Fruit fly (Drosophila melanogaster) whole organism, embryonic: ENCODE measurements around the gene Neu2.

Experiments
- Adf1 ChIP-seq: fragments of 200-800 bp; sonication (Bioruptor generic); IDR thresholded peaks from 2 replicates; pipeline ENCODE4 v1.3.6; 2022; ENCODE audit warnings: missing biosample characterization, missing genetic modification characterization
- Antp ChIP-seq: fragments of 200-800 bp; sonication (Bioruptor generic); optimal IDR thresholded peaks from 3 replicates; lab custom pipeline; 2016; ENCODE audit warnings: missing biosample characterization, missing genetic modification characterization
- Atf3 ChIP-seq: fragments of 200-800 bp; sonication (Bioruptor generic); optimal IDR thresholded peaks from 3 replicates; lab custom pipeline; 2016; ENCODE audit warnings: missing biosample characterization, missing genetic modification characterization
- B-H2 ChIP-seq: fragments of 200-800 bp; sonication (Bioruptor generic); optimal IDR thresholded peaks from 2 replicates; lab custom pipeline; 2018; ENCODE audit warnings: missing biosample characterization, mild to moderate bottlenecking, missing genetic modification characterization
- CG10267 ChIP-seq: fragments of 200-800 bp; sonication (Bioruptor generic); optimal IDR thresholded peaks from 2 replicates; lab custom pipeline; 2018; ENCODE audit warnings: missing biosample characterization, mild to moderate bottlenecking, missing genetic modification characterization, moderate library complexity
- CG10543 ChIP-seq: fragments of 200-800 bp; sonication (Bioruptor generic); optimal IDR thresholded peaks from 3 replicates; lab custom pipeline; 2017; ENCODE audit warnings: missing biosample characterization, mild to moderate bottlenecking, missing genetic modification characterization, moderate library complexity
- CG10979 ChIP-seq: fragments of 200-800 bp; sonication (Bioruptor generic); optimal IDR thresholded peaks from 2 replicates; lab custom pipeline; 2018; ENCODE audit warnings: missing biosample characterization, mild to moderate bottlenecking, missing genetic modification characterization, moderate library complexity
- CG12104 ChIP-seq: fragments of 200-800 bp; sonication (Bioruptor generic); optimal IDR thresholded peaks from 3 replicates; lab custom pipeline; 2016; ENCODE audit warnings: missing biosample characterization, missing genetic modification characterization
- CG13287 ChIP-seq: fragments of 200-800 bp; sonication (Bioruptor generic); IDR thresholded peaks from 2 replicates; pipeline ENCODE4 v1.3.6; 2022; ENCODE audit warnings: missing biosample characterization, missing genetic modification characterization; ENCODE audit not compliant: partially characterized antibody
- CG13296 ChIP-seq: fragments of 200-800 bp; sonication (Bioruptor generic); optimal IDR thresholded peaks from 3 replicates; lab custom pipeline; 2018; ENCODE audit warnings: missing biosample characterization, mild to moderate bottlenecking, missing genetic modification characterization
- CG13775 ChIP-seq: fragments of 200-800 bp; sonication (Bioruptor generic); optimal IDR thresholded peaks from 3 replicates; lab custom pipeline; 2017; ENCODE audit warnings: missing biosample characterization, mild to moderate bottlenecking, missing genetic modification characterization
- CG14667 ChIP-seq: fragments of 200-800 bp; sonication (Bioruptor generic); IDR thresholded peaks from 2 replicates; pipeline ENCODE4 v1.3.6; 2022; ENCODE audit warnings: missing biosample characterization, missing genetic modification characterization
- CG15073 ChIP-seq: fragments of 200-800 bp; sonication (Bioruptor generic); optimal IDR thresholded peaks from 2 replicates; lab custom pipeline; 2016; ENCODE audit warnings: missing biosample characterization, missing genetic modification characterization
- CG15696 ChIP-seq: fragments of 200-800 bp; sonication (Bioruptor generic); optimal IDR thresholded peaks from 2 replicates; lab custom pipeline; 2019; ENCODE audit warnings: missing biosample characterization, mild to moderate bottlenecking, missing genetic modification characterization, moderate library complexity
- CG1602 ChIP-seq: fragments of 200-800 bp; sonication (Bioruptor generic); optimal IDR thresholded peaks from 3 replicates; lab custom pipeline; 2016; ENCODE audit warnings: missing biosample characterization, missing genetic modification characterization
- CG33557 ChIP-seq: fragments of 200-800 bp; sonication (Bioruptor generic); optimal IDR thresholded peaks from 2 replicates; lab custom pipeline; 2019; ENCODE audit warnings: missing biosample characterization, mild to moderate bottlenecking, missing genetic modification characterization, moderate library complexity
- CG5245 ChIP-seq: fragments of 200-800 bp; sonication (Bioruptor generic); optimal IDR thresholded peaks from 3 replicates; lab custom pipeline; 2016; ENCODE audit warnings: missing biosample characterization, missing genetic modification characterization
- CG7745 ChIP-seq: fragments of 200-800 bp; sonication (Bioruptor generic); optimal IDR thresholded peaks from 2 replicates; lab custom pipeline; 2018; ENCODE audit warnings: missing biosample characterization, mild to moderate bottlenecking, missing genetic modification characterization, moderate library complexity
- CG8290 ChIP-seq, 3 experiments: fragments of 200-800 bp; sonication (Bioruptor generic); optimal IDR thresholded peaks; 2 replicates each; lab custom pipeline; 2016 to 2019; ENCODE audit warnings: missing biosample characterization in 3 of 3, missing genetic modification characterization in 3 of 3, mild to moderate bottlenecking in 2 of 3, moderate library complexity in 1 of 3
- CG9876 ChIP-seq: fragments of 200-800 bp; sonication (Bioruptor generic); optimal IDR thresholded peaks from 2 replicates; lab custom pipeline; 2016; ENCODE audit warnings: missing biosample characterization, missing genetic modification characterization
- Camta ChIP-seq: fragments of 200-800 bp; sonication (Bioruptor generic); optimal IDR thresholded peaks from 2 replicates; lab custom pipeline; 2016; ENCODE audit warnings: missing biosample characterization, missing genetic modification characterization
- Deaf1 ChIP-seq: fragments of 200-800 bp; optimal IDR thresholded peaks from 3 replicates; lab custom pipeline; 2019; ENCODE audit warnings: missing biosample characterization, mild to moderate bottlenecking, missing genetic modification characterization, moderate library complexity
- Hr39 ChIP-seq: fragments of >200 bp; optimal IDR thresholded peaks from 2 replicates; lab custom pipeline; 2017
- Lhr ChIP-seq: fragments of 200-800 bp; sonication (Bioruptor generic); optimal IDR thresholded peaks from 3 replicates; lab custom pipeline; 2017; ENCODE audit warnings: mild to moderate bottlenecking, missing biosample characterization, missing genetic modification reagents, missing genetic modification characterization
- NK7.1 ChIP-seq: fragments of 200-800 bp; sonication (Bioruptor generic); optimal IDR thresholded peaks from 3 replicates; lab custom pipeline; 2016; ENCODE audit warnings: missing biosample characterization, missing genetic modification characterization
- Nf-YA ChIP-seq: fragments of 200-800 bp; sonication (Bioruptor generic); IDR thresholded peaks from 2 replicates; pipeline ENCODE4 v1.3.6; 2022; ENCODE audit warnings: missing biosample characterization, missing genetic modification characterization
- Optix ChIP-seq: fragments of 200-800 bp; sonication (Bioruptor generic); IDR thresholded peaks from 3 replicates; pipeline ENCODE4 v1.3.6; 2022; ENCODE audit warnings: missing biosample characterization, missing genetic modification characterization
- Sin3A ChIP-seq: fragments of >200 bp; optimal IDR thresholded peaks from 2 replicates; lab custom pipeline; 2018
- Ssrp ChIP-seq: fragments of 200-800 bp; sonication (Bioruptor generic); optimal IDR thresholded peaks from 2 replicates; lab custom pipeline; 2018; ENCODE audit warnings: missing biosample characterization, mild to moderate bottlenecking, missing genetic modification characterization, moderate library complexity
- bab2 ChIP-seq: fragments of 200-800 bp; sonication (Bioruptor generic); optimal IDR thresholded peaks from 2 replicates; lab custom pipeline; 2016; ENCODE audit warnings: missing biosample characterization, missing genetic modification characterization
- caup ChIP-seq: fragments of 200-800 bp; sonication (Bioruptor generic); optimal IDR thresholded peaks from 3 replicates; lab custom pipeline; 2017; ENCODE audit warnings: missing biosample characterization, mild to moderate bottlenecking, missing genetic modification characterization, moderate library complexity; ENCODE audit not compliant: severe bottlenecking
- cwo ChIP-seq: fragments of 200-800 bp; sonication (Bioruptor generic); optimal IDR thresholded peaks from 3 replicates; lab custom pipeline; 2017; ENCODE audit warnings: missing biosample characterization, missing genetic modification characterization, mild to moderate bottlenecking, moderate library complexity, missing genetic modification reagents
- eve ChIP-seq, 2 experiments: fragments of >200 bp; optimal IDR thresholded peaks; 2 replicates each; lab custom pipeline; 2017; ENCODE audit warnings: missing biosample characterization in 2 of 2, missing genetic modification characterization in 2 of 2
- gem ChIP-seq: fragments of 200-800 bp; sonication (Bioruptor generic); optimal IDR thresholded peaks from 2 replicates; lab custom pipeline; 2019; ENCODE audit warnings: missing biosample characterization, mild to moderate bottlenecking, missing genetic modification characterization, moderate library complexity
- h ChIP-seq: fragments of >200 bp; optimal IDR thresholded peaks from 2 replicates; lab custom pipeline; 2017
- hkb ChIP-seq, 2 experiments: fragments of 200-800 bp in 1 of 2; fragments of >200 bp in 1 of 2; sonication (Bioruptor generic) in 1 of 2; IDR thresholded peaks in 1 of 2; optimal IDR thresholded peaks in 1 of 2; 2 replicates each; pipeline versions ENCODE4 v1.3.6 to Lab custom; 2017 to 2022; ENCODE audit warnings: missing biosample characterization in 1 of 2, missing genetic modification characterization in 1 of 2
- ind ChIP-seq: fragments of 200-800 bp; sonication (Bioruptor generic); optimal IDR thresholded peaks from 3 replicates; lab custom pipeline; 2016; ENCODE audit warnings: missing biosample characterization, missing genetic modification characterization
- kah ChIP-seq: fragments of 200-800 bp; sonication (Bioruptor generic); optimal IDR thresholded peaks from 2 replicates; lab custom pipeline; 2018; ENCODE audit warnings: missing biosample characterization, mild to moderate bottlenecking, missing genetic modification characterization
- kay ChIP-seq: fragments of 200-800 bp; sonication (Bioruptor generic); optimal IDR thresholded peaks from 2 replicates; lab custom pipeline; 2016; ENCODE audit warnings: missing biosample characterization, missing genetic modification characterization
- org-1 ChIP-seq: fragments of 200-800 bp; sonication (Bioruptor generic); optimal IDR thresholded peaks from 2 replicates; lab custom pipeline; 2017; ENCODE audit warnings: missing biosample characterization, missing genetic modification characterization
- pan ChIP-seq, 4 experiments: fragments of >200 bp in 3 of 4; fragments of 200-800 bp in 1 of 4; sonication (Bioruptor generic) in 1 of 4; optimal IDR thresholded peaks in 3 of 4; IDR thresholded peaks in 1 of 4; 2 replicates each; pipeline versions ENCODE4 v1.3.6 to Lab custom; 2017 to 2022; ENCODE audit warnings: missing biosample characterization in 2 of 4, missing genetic modification characterization in 2 of 4, mixed read lengths in 1 of 4
- pum ChIP-seq: fragments of 200-800 bp; sonication (Bioruptor generic); optimal IDR thresholded peaks from 2 replicates; lab custom pipeline; 2016; ENCODE audit warnings: missing biosample characterization, missing genetic modification characterization
- salm ChIP-seq: fragments of 200-800 bp; sonication (Bioruptor generic); optimal IDR thresholded peaks from 2 replicates; lab custom pipeline; 2018; ENCODE audit warnings: missing biosample characterization, mild to moderate bottlenecking, missing genetic modification characterization
- sens ChIP-seq: fragments of 200-800 bp; sonication (Bioruptor generic); peaks from one replicate; lab custom pipeline; 2016; ENCODE audit warnings: missing biosample characterization, missing genetic modification characterization
- shn ChIP-seq: fragments of 200-800 bp; sonication (Bioruptor generic); optimal IDR thresholded peaks from 3 replicates; lab custom pipeline; 2016; ENCODE audit warnings: missing biosample characterization, missing genetic modification characterization
- sima ChIP-seq: fragments of 200-800 bp; sonication (Bioruptor generic); optimal IDR thresholded peaks from 2 replicates; lab custom pipeline; 2016; ENCODE audit warnings: missing biosample characterization, missing genetic modification characterization
- stwl ChIP-seq: fragments of 200-800 bp; sonication (Bioruptor generic); optimal IDR thresholded peaks from 3 replicates; lab custom pipeline; 2018; ENCODE audit warnings: missing biosample characterization, mild to moderate bottlenecking, missing genetic modification characterization, moderate library complexity
- tin ChIP-seq: fragments of 200-800 bp; sonication (Bioruptor generic); optimal IDR thresholded peaks from 3 replicates; lab custom pipeline; 2016; ENCODE audit warnings: missing biosample characterization, missing genetic modification characterization
- toy ChIP-seq: fragments of 200-800 bp; sonication (Bioruptor generic); IDR thresholded peaks from 2 replicates; pipeline ENCODE4 v1.3.6; 2022; ENCODE audit warnings: missing biosample characterization, missing genetic modification characterization
- usp ChIP-seq: fragments of >200 bp; optimal IDR thresholded peaks from 2 replicates; lab custom pipeline; 2017; ENCODE audit warnings: missing biosample characterization, missing genetic modification characterization
- vvl ChIP-seq: fragments of 200-800 bp; sonication (Bioruptor generic); IDR thresholded peaks from 2 replicates; pipeline ENCODE4 v1.3.6; 2022; ENCODE audit warnings: missing biosample characterization, missing genetic modification characterization
- wor ChIP-seq: fragments of 200-800 bp; sonication (Bioruptor generic); IDR thresholded peaks from 2 replicates; pipeline ENCODE4 v1.3.6; 2022; ENCODE audit warnings: missing biosample characterization, missing genetic modification characterization

Neu2 gene

DNA sequence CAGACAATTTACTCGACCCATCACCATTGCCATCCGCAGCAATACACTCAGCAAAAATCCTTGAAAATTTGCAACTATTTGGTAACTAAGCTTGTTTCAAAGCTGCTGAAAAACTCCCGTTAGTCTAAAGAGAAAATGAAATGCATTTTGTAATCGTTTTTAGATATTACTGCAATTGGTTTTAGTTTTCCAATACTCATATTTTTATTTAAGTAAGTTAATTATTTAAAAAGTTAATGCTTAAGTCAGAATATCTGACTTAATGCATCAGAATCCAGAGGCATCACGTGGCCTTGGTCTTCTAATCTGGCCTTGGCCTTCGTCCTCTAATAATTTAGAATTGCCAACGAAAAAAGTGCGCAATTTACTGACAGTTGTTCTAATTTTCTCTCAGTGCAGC is 27.5 kb downstream of the Neu2 start (continued):
- TF ChIP-seq hkb (optimal IDR thresholded peaks at IDR 0.05; lab: Kevin White, UChicago): no peak
- TF ChIP-seq hkb (GFP tag; IDR thresholded peaks at IDR 0.05; lab: Robert Waterston, UW): no peak
- no peak for TF ChIP-seq CG9876 (GFP tag; lab: Kevin White, UChicago)
- no peak for TF ChIP-seq Adf1 (GFP tag; lab: Robert Waterston, UW)
- no peak for TF ChIP-seq bab2
- peak; percentile 10 for TF ChIP-seq CG33557
- no peak for TF ChIP-seq vvl (GFP tag; lab: Robert Waterston, UW)
- TF ChIP-seq Sin3A (lab: Kevin White, UChicago): no peak
- no peak for TF ChIP-seq CG13287 (GFP tag; lab: Robert Waterston, UW)
- TF ChIP-seq kah (GFP tag; lab: Kevin White, UChicago): no peak
- peak; percentile 39 for TF ChIP-seq CG13775 (GFP tag; lab: Kevin White, UChicago)
- no peak for TF ChIP-seq caup (GFP tag; lab: Kevin White, UChicago)
- TF ChIP-seq Ssrp (tag; lab: Kevin White, UChicago): peak; percentile 32
- no peak for TF ChIP-seq Atf3
- no peak for TF ChIP-seq Camta
- no peak for TF ChIP-seq CG8290 (GFP tag; optimal IDR thresholded peaks at IDR 0.05; lab: Kevin White, UChicago)
- no peak for TF ChIP-seq CG8290 (tag; optimal IDR thresholded peaks at IDR 0.05; lab: Kevin White, UChicago)
- TF ChIP-seq Hr39 (lab: Kevin White, UChicago): no peak
- TF ChIP-seq CG10267 (tag; lab: Kevin White, UChicago): peak; percentile 16
- no peak for TF ChIP-seq CG5245
- peak; percentile 59 for TF ChIP-seq CG10979 (tag; lab: Kevin White, UChicago)
- no peak for TF ChIP-seq eve (GFP tag; optimal IDR thresholded peaks at IDR 0.05; lab: Kevin White, UChicago)
- TF ChIP-seq gem (tag; lab: Kevin White, UChicago): peak; percentile 57
- TF ChIP-seq CG15073 (GFP tag; lab: Kevin White, UChicago): no peak
- no peak for TF ChIP-seq cwo (GFP tag; lab: Kevin White, UChicago)
- TF ChIP-seq NK7.1 (GFP tag; lab: Kevin White, UChicago): no peak
- TF ChIP-seq salm: no peak
- TF ChIP-seq CG15696 (tag; lab: Kevin White, UChicago): peak; percentile 49
- no peak for TF ChIP-seq Lhr (GFP tag; lab: Kevin White, UChicago)
- no peak for TF ChIP-seq org-1
- TF ChIP-seq CG13296 (GFP tag; lab: Kevin White, UChicago): no peak
- no peak for TF ChIP-seq ind (GFP tag; lab: Kevin White, UChicago)
- no peak for TF ChIP-seq sima (GFP tag; lab: Kevin White, UChicago)
- TF ChIP-seq CG14667 (GFP tag; lab: Robert Waterston, UW): no peak
- TF ChIP-seq stwl: no peak
- no peak for TF ChIP-seq Antp (GFP tag; lab: Kevin White, UChicago)
- no peak for TF ChIP-seq Optix
- TF ChIP-seq toy (GFP tag; lab: Robert Waterston, UW): no peak
- TF ChIP-seq Deaf1 (tag; lab: Kevin White, UChicago): no peak
- no peak for TF ChIP-seq B-H2
- TF ChIP-seq CG1602: peak; percentile 1
- TF ChIP-seq sens: no peak
- TF ChIP-seq tin: no peak
- TF ChIP-seq CG7745 (tag; lab: Kevin White, UChicago): no peak
- TF ChIP-seq pum (GFP tag; lab: Kevin White, UChicago): no peak
- TF ChIP-seq CG10543: no peak
- TF ChIP-seq Nf-YA (GFP tag; lab: Robert Waterston, UW): no peak
- no peak for TF ChIP-seq shn
- TF ChIP-seq usp (GFP tag; lab: Kevin White, UChicago): no peak
- TF ChIP-seq kay (GFP tag; lab: Kevin White, UChicago): no peak
- no peak for TF ChIP-seq CG12104
- no peak for TF ChIP-seq wor (GFP tag; lab: Robert Waterston, UW)
- no peak for TF ChIP-seq h (lab: Kevin White, UChicago)
- no peak for TF ChIP-seq pan (optimal IDR thresholded peaks at IDR 0.05; lab: Kevin White, UChicago)
- TF ChIP-seq pan (GFP tag; optimal IDR thresholded peaks at IDR 0.05 in 1 of 2, IDR thresholded peaks at IDR 0.05 in 1 of 2): no peak
